ENCODE assay signal across 1 fruit fly cellular context in the genomic region with DNA sequence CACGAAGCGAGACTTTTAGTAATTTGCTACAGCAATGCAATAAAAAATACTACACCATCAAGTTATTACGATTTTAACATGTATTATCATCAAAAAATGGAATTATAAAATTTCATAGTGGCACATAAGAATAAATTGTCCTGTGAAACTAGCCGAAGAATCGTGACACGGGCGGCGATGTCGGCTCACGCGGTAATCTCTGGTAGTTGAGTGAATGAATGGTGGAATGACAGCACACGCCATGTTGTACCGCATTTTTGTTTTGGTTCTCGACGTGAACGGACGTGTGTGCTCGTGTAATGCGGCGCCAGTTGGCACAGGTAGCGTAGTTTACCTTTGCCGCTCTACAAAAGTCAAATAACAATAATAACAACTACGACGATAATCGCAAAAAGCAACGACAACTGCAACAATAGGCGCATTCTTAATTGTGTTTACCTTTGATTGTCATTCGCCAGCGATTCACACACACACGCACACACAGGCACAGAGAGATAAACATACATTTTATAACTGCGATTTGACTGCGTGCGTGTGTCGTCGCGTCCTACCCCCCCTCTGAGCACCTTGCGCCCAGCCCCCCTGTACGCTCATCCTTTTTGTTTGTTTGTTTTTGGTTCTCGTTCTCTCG.
A peak's percentile ranks its signal among the peaks of the same experiment; 100 is the strongest.
TF ChIP-seq lines count a peak whose summit lies in the region.

A gene (plus strand): TSS at position 254 of the 631 bp plus-strand sequence.

TF ChIP-seq in whole organism, embryonic, 481 proteins besides CTCF, POLR2A, EP300 and RAD21 (continued from another document and continues in another):
- no peak for TF ChIP-seq TFAM (GFP tag; optimal IDR thresholded peaks at IDR 0.05; lab: Kevin White, UChicago)
- no peak for TF ChIP-seq tup (GFP tag; optimal IDR thresholded peaks at IDR 0.05; lab: Kevin White, UChicago)
- peak; percentile 1 for TF ChIP-seq kay (GFP tag; optimal IDR thresholded peaks at IDR 0.05; lab: Kevin White, UChicago)
- no peak for TF ChIP-seq eyg (GFP tag; optimal IDR thresholded peaks at IDR 0.05; lab: Kevin White, UChicago)
- TF ChIP-seq CG11247 (GFP tag; IDR thresholded peaks at IDR 0.05; lab: Robert Waterston, UW), result no peak
- TF ChIP-seq zfh1 (GFP tag; IDR thresholded peaks at IDR 0.05; lab: Robert Waterston, UW), result no peak; the same call in 2 of the 3 replicates
- TF ChIP-seq crc (GFP tag; optimal IDR thresholded peaks at IDR 0.05; lab: Kevin White, UChicago), result no peak
- TF ChIP-seq CG11085 (GFP tag; IDR thresholded peaks at IDR 0.05; lab: Robert Waterston, UW), result no peak
- TF ChIP-seq CG2678 (tag; optimal IDR thresholded peaks at IDR 0.05; lab: Kevin White, UChicago), result peak; percentile 62
- TF ChIP-seq dan (GFP tag; IDR thresholded peaks at IDR 0.05; lab: Robert Waterston, UW), result no peak
- TF ChIP-seq CG11723 (GFP tag; optimal IDR thresholded peaks at IDR 0.05; lab: Kevin White, UChicago), result no peak
- peak; percentile 67 for TF ChIP-seq CG12299 (tag; optimal IDR thresholded peaks at IDR 0.05; lab: Kevin White, UChicago)
- TF ChIP-seq tio (GFP tag; optimal IDR thresholded peaks at IDR 0.05; lab: Kevin White, UChicago), result no peak
- no peak for TF ChIP-seq CG11560 (tag; IDR thresholded peaks at IDR 0.05; lab: Robert Waterston, UW)
- peak; percentile 89 for TF ChIP-seq CG34376 (GFP tag; optimal IDR thresholded peaks at IDR 0.05; lab: Kevin White, UChicago)
- peak; percentile 2 for TF ChIP-seq Side (GFP tag; optimal IDR thresholded peaks at IDR 0.05; lab: Kevin White, UChicago)
- TF ChIP-seq slou (GFP tag; optimal IDR thresholded peaks at IDR 0.05; lab: Kevin White, UChicago), result no peak
- peak; percentile 99 for TF ChIP-seq hbn (GFP tag; IDR thresholded peaks at IDR 0.05; lab: Robert Waterston, UW; ENCODE audit: partially characterized antibody)
- peak; percentile 47 for TF ChIP-seq Bteb2 (GFP tag; optimal IDR thresholded peaks at IDR 0.05; lab: Kevin White, UChicago)
- peak; percentile 98 for TF ChIP-seq zen2 (GFP tag; IDR thresholded peaks at IDR 0.05; lab: Robert Waterston, UW; ENCODE audit: partially characterized antibody)
- TF ChIP-seq CG7963 (GFP tag; IDR thresholded peaks at IDR 0.05; lab: Robert Waterston, UW; ENCODE audit: partially characterized antibody), result peak; percentile 92
- peak; percentile 67 for TF ChIP-seq scrt (GFP tag; optimal IDR thresholded peaks at IDR 0.05; lab: Kevin White, UChicago)
- no peak for TF ChIP-seq onecut (GFP tag; IDR thresholded peaks at IDR 0.05; lab: Robert Waterston, UW)
- TF ChIP-seq CG6791 (GFP tag; IDR thresholded peaks at IDR 0.05; lab: Robert Waterston, UW; ENCODE audit: partially characterized antibody), result peak; percentile 93
- TF ChIP-seq vfl (GFP tag; optimal IDR thresholded peaks at IDR 0.05; lab: Kevin White, UChicago), result peak; percentile 34
- no peak for TF ChIP-seq Ptx1 (GFP tag; IDR thresholded peaks at IDR 0.05; lab: Robert Waterston, UW)
- no peak for TF ChIP-seq tx (GFP tag; optimal IDR thresholded peaks at IDR 0.05; lab: Kevin White, UChicago)
- TF ChIP-seq CG9876 (GFP tag; optimal IDR thresholded peaks at IDR 0.05; lab: Kevin White, UChicago), result peak; percentile 19
- peak; percentile 100 for TF ChIP-seq CG34224 (GFP tag; IDR thresholded peaks at IDR 0.05; lab: Robert Waterston, UW; ENCODE audit: partially characterized antibody)
- no peak for TF ChIP-seq HLH3B (GFP tag; IDR thresholded peaks at IDR 0.05; lab: Robert Waterston, UW)
- no peak for TF ChIP-seq zf30C (GFP tag; optimal IDR thresholded peaks at IDR 0.05; lab: Kevin White, UChicago)
- no peak for TF ChIP-seq zen (tag; optimal IDR thresholded peaks at IDR 0.05; lab: Kevin White, UChicago)
- TF ChIP-seq dpn (GFP tag; optimal IDR thresholded peaks at IDR 0.05; lab: Kevin White, UChicago), result peak; percentile 5 to 21
- no peak for TF ChIP-seq fru (optimal IDR thresholded peaks at IDR 0.05; lab: Kevin White, UChicago)
- peak; percentile 82 for TF ChIP-seq CG17568 (GFP tag; optimal IDR thresholded peaks at IDR 0.05; lab: Kevin White, UChicago)
- TF ChIP-seq pzg (GFP tag; optimal IDR thresholded peaks at IDR 0.05; lab: Kevin White, UChicago), result peak; percentile 10
- TF ChIP-seq D (optimal IDR thresholded peaks at IDR 0.05; lab: Kevin White, UChicago), result peak; percentile 54
- TF ChIP-seq D (GFP tag; optimal IDR thresholded peaks at IDR 0.05; lab: Kevin White, UChicago), result no peak
- no peak; the same call in 1 of the 2 replicates for TF ChIP-seq chm (GFP tag; IDR thresholded peaks at IDR 0.05; lab: Robert Waterston, UW)
- TF ChIP-seq Fer2 (tag; optimal IDR thresholded peaks at IDR 0.05; lab: Kevin White, UChicago), result peak; percentile 31
- TF ChIP-seq bab2 (GFP tag; optimal IDR thresholded peaks at IDR 0.05; lab: Kevin White, UChicago), result peak; percentile 17
- TF ChIP-seq CG15479 (GFP tag; optimal IDR thresholded peaks at IDR 0.05; lab: Kevin White, UChicago), result peak; percentile 78
- TF ChIP-seq crp (GFP tag; optimal IDR thresholded peaks at IDR 0.05; lab: Kevin White, UChicago), result no peak
- peak; percentile 62 for TF ChIP-seq Dad (GFP tag; optimal IDR thresholded peaks at IDR 0.05; lab: Kevin White, UChicago)
- no peak for TF ChIP-seq Atf3 (GFP tag; optimal IDR thresholded peaks at IDR 0.05; lab: Kevin White, UChicago)
- peak; percentile 51 for TF ChIP-seq CG12769 (tag; optimal IDR thresholded peaks at IDR 0.05; lab: Kevin White, UChicago)
- peak; percentile 65 for TF ChIP-seq Meics (GFP tag; optimal IDR thresholded peaks at IDR 0.05; lab: Kevin White, UChicago)
- peak; percentile 99 for TF ChIP-seq Scr (GFP tag; IDR thresholded peaks at IDR 0.05; lab: Robert Waterston, UW; ENCODE audit: partially characterized antibody)
- TF ChIP-seq CG6813 (GFP tag; optimal IDR thresholded peaks at IDR 0.05; lab: Kevin White, UChicago), result peak; percentile 34
- TF ChIP-seq fd96Cb (tag; optimal IDR thresholded peaks at IDR 0.05; lab: Kevin White, UChicago), result no peak
- TF ChIP-seq CG14667 (GFP tag; IDR thresholded peaks at IDR 0.05; lab: Robert Waterston, UW), result no peak
- no peak for TF ChIP-seq Tbp (GFP tag; optimal IDR thresholded peaks at IDR 0.05; lab: Kevin White, UChicago)
- peak; percentile 53 for TF ChIP-seq Rfx (GFP tag; IDR thresholded peaks at IDR 0.05; lab: Robert Waterston, UW)
- no peak for TF ChIP-seq CG7745 (tag; optimal IDR thresholded peaks at IDR 0.05; lab: Kevin White, UChicago)
- no peak for TF ChIP-seq CG6689 (GFP tag; IDR thresholded peaks at IDR 0.05; lab: Robert Waterston, UW)
- TF ChIP-seq D19A (tag; optimal IDR thresholded peaks at IDR 0.05; lab: Kevin White, UChicago), result peak; percentile 34
- peak; percentile 23 for TF ChIP-seq CG31365 (tag; optimal IDR thresholded peaks at IDR 0.05; lab: Kevin White, UChicago)
- no peak for TF ChIP-seq grn (GFP tag; optimal IDR thresholded peaks at IDR 0.05; lab: Kevin White, UChicago)
- no peak for TF ChIP-seq Dref (GFP tag; IDR thresholded peaks at IDR 0.05; lab: Robert Waterston, UW)
- peak; percentile 67 for TF ChIP-seq nau (GFP tag; optimal IDR thresholded peaks at IDR 0.05; lab: Kevin White, UChicago)
- TF ChIP-seq Kr (GFP tag; optimal IDR thresholded peaks at IDR 0.05; lab: Kevin White, UChicago), result no peak
- peak; percentile 39 for TF ChIP-seq CG33557 (GFP tag; optimal IDR thresholded peaks at IDR 0.05; lab: Kevin White, UChicago)
- TF ChIP-seq danr (GFP tag; IDR thresholded peaks at IDR 0.05; lab: Robert Waterston, UW), result no peak
- no peak; the same call in 1 of the 2 replicates for TF ChIP-seq slbo (GFP tag; IDR thresholded peaks at IDR 0.05; lab: Robert Waterston, UW)
- TF ChIP-seq CG32772 (GFP tag; IDR thresholded peaks at IDR 0.05; lab: Robert Waterston, UW), result no peak
- TF ChIP-seq row (GFP tag; IDR thresholded peaks at IDR 0.05; lab: Robert Waterston, UW), result peak; percentile 98
- TF ChIP-seq CG7987 (GFP tag; optimal IDR thresholded peaks at IDR 0.05; lab: Kevin White, UChicago), result peak; percentile 25
- TF ChIP-seq trem (tag; optimal IDR thresholded peaks at IDR 0.05; lab: Kevin White, UChicago), result no peak
- TF ChIP-seq CG6683 (GFP tag; optimal IDR thresholded peaks at IDR 0.05; lab: Kevin White, UChicago), result peak; percentile 54
- peak; percentile 43 for TF ChIP-seq Max (GFP tag; optimal IDR thresholded peaks at IDR 0.05; lab: Kevin White, UChicago)
- TF ChIP-seq Opbp (GFP tag; IDR thresholded peaks at IDR 0.05; lab: Robert Waterston, UW; ENCODE audit: partially characterized antibody), result peak; percentile 93
- TF ChIP-seq lov (optimal IDR thresholded peaks at IDR 0.05; lab: Kevin White, UChicago), result no peak
- TF ChIP-seq lov (GFP tag; IDR thresholded peaks at IDR 0.05; lab: Robert Waterston, UW), result no peak
- peak; percentile 65 for TF ChIP-seq pfk (GFP tag; optimal IDR thresholded peaks at IDR 0.05; lab: Kevin White, UChicago)
- peak; percentile 25 for TF ChIP-seq CHES-1-like (GFP tag; optimal IDR thresholded peaks at IDR 0.05; lab: Kevin White, UChicago)
- no peak for TF ChIP-seq Dp (GFP tag; optimal IDR thresholded peaks at IDR 0.05; lab: Kevin White, UChicago)
- TF ChIP-seq CG3281 (GFP tag; optimal IDR thresholded peaks at IDR 0.05; lab: Kevin White, UChicago), result peak; percentile 78
- TF ChIP-seq Xrp1 (GFP tag; IDR thresholded peaks at IDR 0.05; lab: Robert Waterston, UW), result peak; percentile 50
- TF ChIP-seq CG11093 (GFP tag; IDR thresholded peaks at IDR 0.05; lab: Robert Waterston, UW), result no peak
- TF ChIP-seq gcm (GFP tag; optimal IDR thresholded peaks at IDR 0.05; lab: Kevin White, UChicago), result peak; percentile 25
- TF ChIP-seq CG12219 (GFP tag; optimal IDR thresholded peaks at IDR 0.05; lab: Kevin White, UChicago), result no peak
- no peak for TF ChIP-seq hth (optimal IDR thresholded peaks at IDR 0.05; lab: Kevin White, UChicago)
- no peak for TF ChIP-seq ranshi (GFP tag; IDR thresholded peaks at IDR 0.05; lab: Robert Waterston, UW)
- TF ChIP-seq CG4424 (GFP tag; optimal IDR thresholded peaks at IDR 0.05; lab: Kevin White, UChicago), result peak; percentile 16
- TF ChIP-seq CG2202 (tag; optimal IDR thresholded peaks at IDR 0.05; lab: Kevin White, UChicago), result no peak
- TF ChIP-seq Fer3 (tag; optimal IDR thresholded peaks at IDR 0.05; lab: Kevin White, UChicago), result peak; percentile 32
- TF ChIP-seq mam (GFP tag; optimal IDR thresholded peaks at IDR 0.05; lab: Kevin White, UChicago), result peak; percentile 37
- 0 out of 2 replicates have a peak, but pooled peaks have one; percentile 27 for TF ChIP-seq toy (GFP tag; IDR thresholded peaks at IDR 0.05; lab: Robert Waterston, UW)
- peak; percentile 10 for TF ChIP-seq pho (GFP tag; optimal IDR thresholded peaks at IDR 0.05; lab: Kevin White, UChicago)
- TF ChIP-seq ATbp (GFP tag; optimal IDR thresholded peaks at IDR 0.05; lab: Kevin White, UChicago), result peak; percentile 19
- peak; percentile 17 for TF ChIP-seq CG18262 (tag; optimal IDR thresholded peaks at IDR 0.05; lab: Kevin White, UChicago)
- TF ChIP-seq CG3163 (GFP tag; optimal IDR thresholded peaks at IDR 0.05; lab: Kevin White, UChicago), result peak; percentile 32
- peak; percentile 100 for TF ChIP-seq Dll (GFP tag; IDR thresholded peaks at IDR 0.05; lab: Robert Waterston, UW; ENCODE audit: partially characterized antibody)
- TF ChIP-seq wor (GFP tag; IDR thresholded peaks at IDR 0.05; lab: Robert Waterston, UW), result no peak
- TF ChIP-seq dm (GFP tag; optimal IDR thresholded peaks at IDR 0.05; lab: Kevin White, UChicago), result peak; percentile 64
- peak; percentile 68 for TF ChIP-seq CG6854 (GFP tag; optimal IDR thresholded peaks at IDR 0.05; lab: Kevin White, UChicago)
- no peak; the same call in 2 of the 3 replicates for TF ChIP-seq CG17361 (GFP tag; IDR thresholded peaks at IDR 0.05; lab: Robert Waterston, UW)
- TF ChIP-seq CG1647 (GFP tag; optimal IDR thresholded peaks at IDR 0.05; lab: Kevin White, UChicago), result no peak
- TF ChIP-seq CG15011 (GFP tag; optimal IDR thresholded peaks at IDR 0.05; lab: Kevin White, UChicago), result peak; percentile 32
- TF ChIP-seq CG12236 (GFP tag; optimal IDR thresholded peaks at IDR 0.05; lab: Kevin White, UChicago), result no peak
- peak; percentile 17 for TF ChIP-seq dmrt11E (tag; optimal IDR thresholded peaks at IDR 0.05; lab: Kevin White, UChicago)
- TF ChIP-seq ftz-f1 (GFP tag; optimal IDR thresholded peaks at IDR 0.05; lab: Kevin White, UChicago), result no peak
- TF ChIP-seq Myb (GFP tag; optimal IDR thresholded peaks at IDR 0.05; lab: Kevin White, UChicago), result peak; percentile 4
- peak; percentile 42 for TF ChIP-seq HLHmδ (GFP tag; optimal IDR thresholded peaks at IDR 0.05; lab: Kevin White, UChicago)
- TF ChIP-seq CG8765 (GFP tag; IDR thresholded peaks at IDR 0.05; lab: Robert Waterston, UW), result no peak
- TF ChIP-seq Bdp1 (GFP tag; optimal IDR thresholded peaks at IDR 0.05; lab: Kevin White, UChicago), result no peak
- TF ChIP-seq croc (GFP tag; conservative IDR thresholded peaks at IDR 0.05; lab: Robert Waterston, UW), result no peak
- no peak for TF ChIP-seq sc (optimal IDR thresholded peaks at IDR 0.05; lab: Kevin White, UChicago)
- peak; percentile 1 for TF ChIP-seq sc (GFP tag; optimal IDR thresholded peaks at IDR 0.05; lab: Kevin White, UChicago)
- TF ChIP-seq CG1832 (GFP tag; optimal IDR thresholded peaks at IDR 0.05; lab: Kevin White, UChicago), result no peak
- no peak for TF ChIP-seq ab (GFP tag; optimal IDR thresholded peaks at IDR 0.05; lab: Kevin White, UChicago)
- peak; percentile 32 for TF ChIP-seq Nf-YB (GFP tag; optimal IDR thresholded peaks at IDR 0.05; lab: Kevin White, UChicago)
- peak; percentile 80 for TF ChIP-seq Hmr (GFP tag; optimal IDR thresholded peaks at IDR 0.05; lab: Kevin White, UChicago)
- TF ChIP-seq CG13296 (GFP tag; optimal IDR thresholded peaks at IDR 0.05; lab: Kevin White, UChicago), result peak; percentile 78
- TF ChIP-seq MESR4 (GFP tag; optimal IDR thresholded peaks at IDR 0.05; lab: Kevin White, UChicago), result no peak
- peak; percentile 17 for TF ChIP-seq NK7.1 (GFP tag; optimal IDR thresholded peaks at IDR 0.05; lab: Kevin White, UChicago)
- TF ChIP-seq CG12391 (tag; optimal IDR thresholded peaks at IDR 0.05; lab: Kevin White, UChicago), result peak; percentile 46
- TF ChIP-seq CG17612 (GFP tag; IDR thresholded peaks at IDR 0.05; lab: Robert Waterston, UW), result no peak
- peak; percentile 62 for TF ChIP-seq HmgZ (tag; optimal IDR thresholded peaks at IDR 0.05; lab: Kevin White, UChicago)
- TF ChIP-seq CG43689 (GFP tag; IDR thresholded peaks at IDR 0.05; lab: Robert Waterston, UW), result no peak
- TF ChIP-seq Mrtf (GFP tag; IDR thresholded peaks at IDR 0.05; lab: Robert Waterston, UW), result no peak
- TF ChIP-seq CG1024 (GFP tag; IDR thresholded peaks at IDR 0.05; lab: Robert Waterston, UW), result no peak
- peak; percentile 43 for TF ChIP-seq CG9932 (GFP tag; IDR thresholded peaks at IDR 0.05; lab: Robert Waterston, UW)
- peak; percentile 56 for TF ChIP-seq dmrt99B (tag; optimal IDR thresholded peaks at IDR 0.05; lab: Kevin White, UChicago)
- 0 out of 3 replicates have a peak, but pooled peaks have one; percentile 21 for TF ChIP-seq ase (GFP tag; IDR thresholded peaks at IDR 0.05; lab: Robert Waterston, UW)
- TF ChIP-seq CG17802 (tag; optimal IDR thresholded peaks at IDR 0.05; lab: Kevin White, UChicago), result no peak
